Worm (Caenorhabditis elegans) whole organism, early embryonic: ENCODE results near the gene abu-14.

ENCODE experiments used
- B0310.2 ChIP-seq: sonication (generic microtip); optimal IDR thresholded peaks from 2 replicates; lab custom pipeline; 2016; ENCODE audit warnings: mild to moderate bottlenecking, missing genetic modification characterization, missing compliant biosample characterization
- F13C5.2 ChIP-seq: sonication (generic microtip); optimal IDR thresholded peaks from 2 replicates; lab custom pipeline; 2017; ENCODE audit warnings: mild to moderate bottlenecking, missing genetic modification characterization, inconsistent platforms, missing compliant biosample characterization
- aly-1 ChIP-seq: sonication (generic microtip); optimal IDR thresholded peaks from 2 replicates; lab custom pipeline; 2016; ENCODE audit warnings: missing genetic modification characterization, missing compliant biosample characterization
- ama-1 ChIP-seq: fragments of 150-350 bp; optimal IDR thresholded peaks from 2 replicates; lab custom pipeline; 2014
- ceh-13 ChIP-seq: fragments of 200-800 bp; sonication (Bioruptor generic); optimal IDR thresholded peaks from 2 replicates; lab custom pipeline; 2018; ENCODE audit warnings: mild to moderate bottlenecking, missing genetic modification characterization, missing compliant biosample characterization
- ceh-36 ChIP-seq: sonication (generic microtip); optimal IDR thresholded peaks from 2 replicates; lab custom pipeline; 2016; ENCODE audit warnings: missing genetic modification characterization, inconsistent platforms, missing compliant biosample characterization
- ets-7 ChIP-seq: sonication (generic microtip); optimal IDR thresholded peaks from 2 replicates; lab custom pipeline; 2016; ENCODE audit warnings: missing genotype, missing genetic modification characterization, missing compliant biosample characterization
- flt-1 ChIP-seq: fragments of 200-800 bp; sonication (Bioruptor generic); IDR thresholded peaks from 2 replicates; pipeline ENCODE4 v1.3.6; 2022; ENCODE audit warnings: missing genetic modification characterization, missing compliant biosample characterization
- hmbx-1 ChIP-seq: sonication (generic microtip); optimal IDR thresholded peaks from 2 replicates; lab custom pipeline; 2016; ENCODE audit warnings: mild to moderate bottlenecking, missing genetic modification characterization, missing compliant biosample characterization
- hmg-4 ChIP-seq: fragments of 200-800 bp; sonication (Bioruptor generic); optimal IDR thresholded peaks from 2 replicates; lab custom pipeline; 2018; ENCODE audit warnings: mild to moderate bottlenecking, missing genetic modification characterization, missing compliant biosample characterization
- hnd-1 ChIP-seq: sonication (generic microtip); optimal IDR thresholded peaks from 2 replicates; lab custom pipeline; 2016; ENCODE audit warnings: missing genetic modification characterization, missing compliant biosample characterization
- pes-1 ChIP-seq: fragments of 200-800 bp; sonication (Bioruptor generic); IDR thresholded peaks from 2 replicates; pipeline ENCODE4 v1.3.6; 2022; ENCODE audit warnings: missing genetic modification reagents, missing genetic modification characterization, missing compliant biosample characterization
- scrt-1 ChIP-seq: fragments of 200-800 bp; sonication (Bioruptor generic); IDR thresholded peaks from 2 replicates; pipeline ENCODE4 v1.3.6; 2022; ENCODE audit warnings: missing genetic modification characterization, missing compliant biosample characterization
- sea-1 ChIP-seq: fragments of 200-800 bp; sonication (Bioruptor generic); conservative IDR thresholded peaks from 2 replicates; pipeline ENCODE4 v1.3.6; 2022; ENCODE audit warnings: missing genetic modification characterization, missing compliant biosample characterization
- tbx-11 ChIP-seq: fragments of 200-800 bp; sonication (Bioruptor generic); IDR thresholded peaks from 2 replicates; pipeline ENCODE4 v1.3.6; 2022; ENCODE audit warnings: missing genetic modification characterization, missing compliant biosample characterization
- tbx-37 ChIP-seq: fragments of 200-800 bp; sonication (Bioruptor generic); conservative IDR thresholded peaks from 2 replicates; pipeline ENCODE4 v1.3.6; 2022; ENCODE audit warnings: missing genetic modification reagents, missing genetic modification characterization, missing compliant biosample characterization
- tra-4 ChIP-seq: sonication (generic microtip); optimal IDR thresholded peaks from 2 replicates; lab custom pipeline; 2017; ENCODE audit warnings: missing genetic modification characterization, missing compliant biosample characterization

Gene abu-14

DNA sequence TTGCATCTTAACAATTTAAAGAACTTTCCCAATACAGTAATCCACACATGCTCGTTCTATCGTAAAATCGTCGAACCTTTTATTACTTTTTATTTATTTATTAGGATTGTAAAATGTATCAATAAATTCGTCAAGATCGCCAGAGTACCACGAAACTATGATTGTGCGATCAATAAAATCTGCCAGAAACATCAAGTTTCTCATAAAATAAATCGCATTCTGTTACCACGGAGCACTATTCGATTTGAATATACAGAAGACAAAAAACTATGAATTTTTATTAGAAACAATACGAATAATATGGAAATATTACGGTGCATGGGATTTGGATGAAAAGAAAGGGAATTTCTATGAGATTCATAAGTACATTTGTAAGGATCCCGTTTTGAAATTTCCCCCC lies 39.7 kb upstream of the abu-14 start, which contains the start of gene C01G6.2:
TSS of gene C01G6.2 (plus strand) at position 301 of the 400 bp plus-strand sequence.
- TF ChIP-seq tra-4 (no peak), tbx-37 (GFP tag; lab: Robert Waterston, UW) (no peak)

DNA sequence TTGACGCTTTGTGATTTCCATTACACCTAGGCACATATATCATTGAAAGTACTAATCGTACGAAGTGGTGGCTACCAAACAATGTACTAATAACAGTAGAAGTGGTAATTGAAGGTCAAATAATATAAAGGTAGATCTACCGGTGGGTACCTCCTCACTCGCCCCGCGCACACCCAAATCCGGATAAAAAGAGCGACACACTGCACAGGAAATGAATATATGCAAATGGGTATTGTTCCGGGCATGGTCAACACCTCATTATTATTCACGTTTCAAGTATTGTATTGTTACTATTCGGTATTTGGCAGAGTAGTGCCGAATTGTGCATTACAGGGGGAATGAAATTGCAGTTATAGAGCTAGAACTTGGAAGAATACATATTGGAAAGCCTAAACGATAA lies 39.2 kb upstream of the abu-14 start:
- TF ChIP-seq tbx-37 (GFP tag; lab: Robert Waterston, UW), result no peak

DNA sequence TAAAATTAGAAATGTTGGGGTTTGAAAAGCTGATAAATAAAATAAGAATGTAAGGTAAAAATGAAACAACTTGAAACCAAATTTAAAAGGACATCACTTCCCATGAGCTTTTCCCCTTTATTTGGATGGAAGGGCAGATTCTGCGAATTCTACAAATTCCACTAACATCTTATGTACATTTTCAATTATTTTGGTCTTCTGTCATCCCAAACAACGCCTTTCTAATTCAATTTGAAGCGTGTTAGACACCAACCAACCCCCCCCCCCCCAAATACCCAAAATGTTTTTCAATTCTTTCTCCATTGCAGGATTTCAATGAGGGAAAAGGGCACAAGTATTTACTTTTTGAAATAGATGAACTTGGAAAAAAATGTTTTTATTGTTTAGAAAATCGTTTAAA lies 38.7 kb upstream of the abu-14 start:
- no peak for TF ChIP-seq sea-1 (GFP tag; lab: Robert Waterston, UW)
- no peak for TF ChIP-seq pes-1 (GFP tag; lab: Robert Waterston, UW)
- no peak for TF ChIP-seq tbx-37 (GFP tag; lab: Robert Waterston, UW)
- no peak for TF ChIP-seq hmg-4 (GFP tag; lab: Kevin White, UChicago)

DNA sequence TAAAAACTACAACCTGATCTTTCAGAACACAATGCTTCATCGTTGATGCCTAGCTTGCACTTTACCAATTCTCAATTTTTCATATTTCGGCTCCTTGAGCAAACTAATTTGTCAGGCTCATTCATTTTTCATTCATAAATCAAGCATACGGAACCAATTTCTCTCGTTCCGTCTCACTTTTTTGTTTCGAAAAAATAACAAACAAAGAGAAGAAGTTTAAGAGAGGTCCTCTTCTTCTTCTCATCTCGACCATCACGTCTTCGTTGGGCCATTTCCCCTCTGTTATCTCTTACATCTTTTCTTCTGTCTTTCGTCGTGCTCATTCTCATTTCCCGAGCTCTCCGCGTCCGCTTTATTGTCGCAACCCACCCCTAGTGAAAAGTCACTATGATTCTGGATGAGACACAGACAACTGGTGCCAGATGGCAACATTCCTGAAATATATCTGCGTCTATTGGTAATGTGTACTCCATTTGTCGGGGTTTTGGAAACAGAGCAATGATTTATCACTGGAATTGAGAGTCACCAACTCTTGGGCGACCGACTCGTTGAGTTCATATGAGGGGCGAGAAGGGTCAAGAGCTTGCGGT lies 37.8 kb upstream of the abu-14 start:
- no peak for TF ChIP-seq B0310.2 (tag; lab: Kevin White, UChicago)
- no peak for TF ChIP-seq hnd-1 (tag; lab: Kevin White, UChicago)
- TF ChIP-seq sea-1 (GFP tag; lab: Robert Waterston, UW), result no peak
- TF ChIP-seq F13C5.2, result no peak
- no peak for TF ChIP-seq scrt-1 (GFP tag; lab: Robert Waterston, UW)
- TF ChIP-seq ama-1 (lab: Kevin White, UChicago), result no peak
- TF ChIP-seq ceh-13, result no peak
- no peak for TF ChIP-seq ceh-36 (tag; lab: Kevin White, UChicago)

DNA sequence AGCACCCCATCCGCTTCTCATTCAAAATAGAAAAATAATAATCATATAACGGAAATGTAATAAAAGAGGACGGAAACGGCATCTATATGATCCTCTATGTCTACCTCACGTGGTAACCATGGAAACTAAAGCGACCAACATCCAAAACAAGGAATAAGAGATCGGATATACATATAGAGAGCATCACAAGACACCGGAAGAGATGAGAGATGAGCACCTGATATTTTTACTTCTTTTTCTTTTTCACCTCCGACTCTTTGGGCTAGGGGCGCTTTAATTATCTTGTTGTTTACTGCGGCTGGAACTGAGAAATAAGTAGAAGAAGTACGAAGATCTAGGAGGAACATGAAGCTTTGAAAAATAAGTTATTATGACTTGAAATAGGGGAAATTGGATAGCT lies 36.8 kb upstream of the abu-14 start:
- TF ChIP-seq ceh-36 (tag; lab: Kevin White, UChicago) (no peak), aly-1 (tag; lab: Kevin White, UChicago) (no peak), flt-1 (GFP tag; lab: Robert Waterston, UW) (no peak), pes-1 (GFP tag; lab: Robert Waterston, UW) (no peak), scrt-1 (GFP tag; lab: Robert Waterston, UW) (no peak), B0310.2 (tag; lab: Kevin White, UChicago) (no peak), hnd-1 (tag; lab: Kevin White, UChicago) (no peak), tbx-37 (GFP tag; lab: Robert Waterston, UW) (no peak), ets-7 (no peak), hmg-4 (GFP tag; lab: Kevin White, UChicago) (no peak), ceh-13 (no peak), tra-4 (no peak), ama-1 (lab: Kevin White, UChicago) (no peak), tbx-11 (GFP tag; lab: Robert Waterston, UW) (no peak), hmbx-1 (no peak)

DNA sequence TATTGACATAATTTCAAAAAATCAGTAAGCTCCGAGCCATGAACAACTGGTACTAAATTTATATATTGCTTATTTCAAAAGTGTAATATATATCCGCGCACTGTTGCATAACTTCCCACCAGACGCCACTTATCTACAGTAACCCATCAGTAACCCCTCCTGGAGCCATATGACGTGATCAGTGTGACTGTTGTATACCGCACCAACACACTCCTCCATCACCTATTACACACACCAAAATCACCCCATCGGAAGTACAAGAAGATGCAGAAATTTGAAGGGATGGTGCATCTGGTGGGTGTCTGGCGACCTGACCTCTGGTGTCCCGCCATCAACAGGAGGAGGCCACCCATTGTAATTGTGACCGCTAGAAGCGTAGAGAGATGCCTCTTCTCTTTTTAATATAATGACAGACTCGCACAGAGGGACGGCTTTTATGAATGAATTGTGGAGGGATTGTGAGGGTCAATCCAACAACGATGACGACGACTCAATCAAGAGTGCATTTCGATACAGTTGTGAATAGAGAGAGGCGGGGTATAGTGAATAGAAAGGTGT lies 35.9 kb upstream of the abu-14 start:
- TF ChIP-seq flt-1 (GFP tag; lab: Robert Waterston, UW), result no peak
- peak; percentile 2 for TF ChIP-seq ets-7
- TF ChIP-seq hmbx-1, result no peak
- no peak for TF ChIP-seq tbx-37 (GFP tag; lab: Robert Waterston, UW)
- no peak for TF ChIP-seq tra-4
- no peak for TF ChIP-seq scrt-1 (GFP tag; lab: Robert Waterston, UW)
- TF ChIP-seq ceh-13, result no peak
- TF ChIP-seq ceh-36 (tag; lab: Kevin White, UChicago), result no peak
- no peak for TF ChIP-seq aly-1 (tag; lab: Kevin White, UChicago)
- TF ChIP-seq B0310.2 (tag; lab: Kevin White, UChicago), result peak; percentile 14
- peak; percentile 85 for TF ChIP-seq hmg-4 (GFP tag; lab: Kevin White, UChicago)
- TF ChIP-seq ama-1 (lab: Kevin White, UChicago), result no peak
- 0 out of 2 replicates have a peak, but pooled peaks have one; percentile 20 for TF ChIP-seq sea-1 (GFP tag; lab: Robert Waterston, UW)
- no peak for TF ChIP-seq tbx-11 (GFP tag; lab: Robert Waterston, UW)
- peak; percentile 38 for TF ChIP-seq F13C5.2
- TF ChIP-seq hnd-1 (tag; lab: Kevin White, UChicago), result no peak
- no peak for TF ChIP-seq pes-1 (GFP tag; lab: Robert Waterston, UW)

DNA sequence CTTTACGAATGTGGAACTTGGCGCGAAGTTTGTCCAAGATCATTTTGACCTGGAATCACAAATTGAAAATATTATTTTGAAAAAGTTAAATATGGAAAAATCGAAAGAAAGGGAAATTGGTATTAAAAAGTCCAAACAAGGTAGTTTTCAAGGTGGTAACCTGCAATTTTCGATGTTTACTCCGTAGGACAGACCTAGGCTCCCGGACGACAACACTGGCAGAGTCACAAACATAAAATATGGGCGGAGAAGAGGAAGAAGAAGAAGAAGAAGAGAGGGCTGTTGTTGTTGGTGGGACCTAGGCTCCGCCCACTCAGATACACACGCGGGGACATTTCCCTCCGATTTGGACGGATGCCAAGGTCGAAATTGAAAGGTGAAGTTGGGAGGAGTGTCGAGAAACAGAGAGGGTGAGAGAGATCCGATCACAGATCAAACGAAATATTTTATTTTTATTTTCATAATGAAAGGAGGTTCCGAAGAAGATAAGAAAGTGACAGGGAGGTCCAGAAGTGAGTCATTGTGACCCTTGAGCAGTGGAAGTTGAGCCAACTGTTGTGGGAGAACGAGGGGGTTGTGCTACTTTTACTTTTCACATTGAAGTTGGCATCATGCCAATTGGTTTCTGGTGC lies 35.0 kb upstream of the abu-14 start, which contains the start of gene aqp-2:
TSS of gene aqp-2 (minus strand) at position 51 of the 632 bp plus-strand sequence.
- TF ChIP-seq ceh-36 (tag; lab: Kevin White, UChicago) (no peak), B0310.2 (tag; lab: Kevin White, UChicago) (no peak), tra-4 (no peak), hmg-4 (GFP tag; lab: Kevin White, UChicago) (peak; percentile 48)

DNA sequence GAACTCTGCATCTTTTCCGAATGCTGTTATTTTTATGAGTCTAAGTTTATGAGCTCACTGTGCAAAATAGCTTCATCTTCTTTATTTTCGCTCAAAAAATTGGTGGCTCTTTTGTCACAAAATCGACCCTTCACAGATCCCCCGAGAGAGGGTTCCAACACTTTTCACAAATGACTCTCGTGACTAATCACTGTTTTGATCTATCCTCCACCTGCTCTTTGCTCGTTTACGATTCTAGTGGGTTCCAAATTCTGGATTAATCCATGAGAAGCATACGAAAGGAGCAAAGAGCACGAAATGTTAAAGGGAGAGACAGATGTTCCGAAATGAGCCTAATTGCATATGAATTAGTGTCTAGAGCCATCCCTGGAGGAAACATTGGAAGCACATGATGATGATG lies 34.4 kb upstream of the abu-14 start:
- TF ChIP-seq ama-1 (lab: Kevin White, UChicago), result no peak
- no peak for TF ChIP-seq tbx-37 (GFP tag; lab: Robert Waterston, UW)
- no peak for TF ChIP-seq sea-1 (GFP tag; lab: Robert Waterston, UW)
- no peak for TF ChIP-seq hmbx-1
- no peak for TF ChIP-seq hnd-1 (tag; lab: Kevin White, UChicago)
- TF ChIP-seq pes-1 (GFP tag; lab: Robert Waterston, UW), result no peak
- no peak for TF ChIP-seq ceh-13
- no peak for TF ChIP-seq scrt-1 (GFP tag; lab: Robert Waterston, UW)
- no peak for TF ChIP-seq F13C5.2
- no peak for TF ChIP-seq ceh-36 (tag; lab: Kevin White, UChicago)
- no peak for TF ChIP-seq B0310.2 (tag; lab: Kevin White, UChicago)
- no peak for TF ChIP-seq flt-1 (GFP tag; lab: Robert Waterston, UW)
- TF ChIP-seq tbx-11 (GFP tag; lab: Robert Waterston, UW), result no peak
- TF ChIP-seq aly-1 (tag; lab: Kevin White, UChicago), result no peak
- TF ChIP-seq tra-4, result no peak
